Fruit fly (Drosophila melanogaster): ENCODE measurements around the gene Adk2.

The Adk2 gene

DNA sequence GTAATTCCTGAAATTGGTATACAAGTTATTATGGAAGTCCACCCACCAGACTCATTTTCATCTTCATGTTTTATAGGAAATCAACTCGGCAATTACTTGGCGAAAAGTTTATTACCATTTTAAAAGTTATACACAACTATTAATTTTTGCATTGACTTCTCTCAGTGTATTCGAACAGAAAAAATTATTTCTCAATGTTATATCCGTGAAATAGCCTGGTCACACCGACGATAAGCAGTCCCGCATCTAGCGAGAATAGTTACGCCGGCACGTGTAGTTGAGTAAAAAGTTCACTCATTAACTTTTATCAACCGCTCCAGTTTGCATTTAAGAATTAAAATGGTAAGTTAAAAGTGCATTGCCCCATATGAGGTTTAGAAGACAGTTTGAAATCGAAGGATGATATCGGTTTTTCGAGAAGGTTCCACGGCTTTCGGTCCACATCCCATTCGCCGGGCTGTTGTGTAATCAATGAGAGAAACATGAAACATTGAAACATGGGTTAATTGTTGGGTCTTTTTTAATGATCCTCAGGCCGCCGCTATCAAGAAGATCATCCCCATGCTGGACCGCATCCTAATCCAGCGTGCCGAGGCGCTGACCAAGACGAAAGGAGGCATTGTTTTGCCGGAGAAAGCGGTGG is 6.5 kb downstream of the Adk2 start, which contains the start of gene CG11267 (continued):
- peak; percentile 59 for TF ChIP-seq CG10565 (GFP tag; optimal IDR thresholded peaks at IDR 0.05)
- TF ChIP-seq fd96Cb (tag; optimal IDR thresholded peaks at IDR 0.05) = peak; percentile 85
- peak; percentile 68 for TF ChIP-seq CG6765 (GFP tag; optimal IDR thresholded peaks at IDR 0.05)
- peak; percentile 79 for TF ChIP-seq CG14667 (GFP tag; IDR thresholded peaks at IDR 0.05)
- TF ChIP-seq CG11456 (GFP tag; IDR thresholded peaks at IDR 0.05) = peak; percentile 92
- peak; percentile 43 for TF ChIP-seq CTCF (GFP tag; optimal IDR thresholded peaks at IDR 0.05)
- no peak for TF ChIP-seq fru (optimal IDR thresholded peaks at IDR 0.05)
- peak; percentile 67 to 83 for TF ChIP-seq Hr51 (GFP tag; optimal IDR thresholded peaks at IDR 0.05)
- peak; percentile 93 for TF ChIP-seq esg (GFP tag; conservative IDR thresholded peaks at IDR 0.05)
- TF ChIP-seq CG15601 (tag; optimal IDR thresholded peaks at IDR 0.05) = peak; percentile 63
- no peak for TF ChIP-seq knrl (GFP tag; IDR thresholded peaks at IDR 0.05; ENCODE audit: partially characterized antibody)
- TF ChIP-seq CG1832 (GFP tag; optimal IDR thresholded peaks at IDR 0.05) = no peak
- TF ChIP-seq dm (GFP tag; optimal IDR thresholded peaks at IDR 0.05) = peak; percentile 43
- peak; percentile 85 for TF ChIP-seq CG17361 (GFP tag; IDR thresholded peaks at IDR 0.05)
- peak; percentile 70 for TF ChIP-seq Bteb2 (GFP tag; optimal IDR thresholded peaks at IDR 0.05)
- peak; percentile 56 for TF ChIP-seq salm (tag; optimal IDR thresholded peaks at IDR 0.05)
- TF ChIP-seq bigmax (GFP tag; optimal IDR thresholded peaks at IDR 0.05) = no peak
- peak; percentile 86 for TF ChIP-seq CG10654 (GFP tag; optimal IDR thresholded peaks at IDR 0.05)
- TF ChIP-seq CG5245 (GFP tag; optimal IDR thresholded peaks at IDR 0.05) = peak; percentile 77
- TF ChIP-seq pb (GFP tag; optimal IDR thresholded peaks at IDR 0.05) = peak; percentile 58
- peak; percentile 38 for TF ChIP-seq Sry-β (GFP tag; optimal IDR thresholded peaks at IDR 0.05)
- peak; percentile 56 for TF ChIP-seq fd3F (GFP tag; optimal IDR thresholded peaks at IDR 0.05)
- TF ChIP-seq ac (GFP tag; optimal IDR thresholded peaks at IDR 0.05) = no peak
- peak; percentile 47 for TF ChIP-seq p53 (GFP tag; optimal IDR thresholded peaks at IDR 0.05)
- peak; percentile 72 for TF ChIP-seq CG15011 (GFP tag; optimal IDR thresholded peaks at IDR 0.05)
- no peak for TF ChIP-seq Neu2 (GFP tag; optimal IDR thresholded peaks at IDR 0.05; ENCODE audit: borderline replicate concordance)
- no peak for TF ChIP-seq inv (GFP tag; IDR thresholded peaks at IDR 0.05; ENCODE audit: partially characterized antibody)
- TF ChIP-seq hkb (optimal IDR thresholded peaks at IDR 0.05) = no peak
- peak; percentile 94 for TF ChIP-seq hkb (GFP tag; IDR thresholded peaks at IDR 0.05)
- no peak for TF ChIP-seq Doc2 (GFP tag; IDR thresholded peaks at IDR 0.05)
- TF ChIP-seq CG17328 (GFP tag; IDR thresholded peaks at IDR 0.05) = peak; percentile 86
- peak; percentile 95 for TF ChIP-seq CG14014 (GFP tag; IDR thresholded peaks at IDR 0.05)
- TF ChIP-seq Nf-YB (GFP tag; optimal IDR thresholded peaks at IDR 0.05) = peak; percentile 52
- peak; percentile 84 for TF ChIP-seq onecut (GFP tag; IDR thresholded peaks at IDR 0.05)
- TF ChIP-seq CG17829 (tag; optimal IDR thresholded peaks at IDR 0.05) = peak; percentile 75
- TF ChIP-seq Pdp1 (GFP tag; optimal IDR thresholded peaks at IDR 0.05) = peak; percentile 77 to 99
- peak; percentile 80 for TF ChIP-seq bab2 (GFP tag; optimal IDR thresholded peaks at IDR 0.05)
- peak; percentile 81 for TF ChIP-seq PHDP (tag; optimal IDR thresholded peaks at IDR 0.05)
- peak; percentile 29; the same call in 1 of the 2 replicates for TF ChIP-seq Dip2 (GFP tag; IDR thresholded peaks at IDR 0.05)
- TF ChIP-seq CG14965 (GFP tag; optimal IDR thresholded peaks at IDR 0.05; ENCODE audit: borderline replicate concordance) = no peak
- peak; percentile 85 for TF ChIP-seq CG12104 (GFP tag; optimal IDR thresholded peaks at IDR 0.05)
- peak; percentile 27; the same call in 1 of the 3 replicates for TF ChIP-seq HLH4C (GFP tag; IDR thresholded peaks at IDR 0.05; ENCODE audit: partially characterized antibody)
- peak; percentile 73 for TF ChIP-seq ems (GFP tag; optimal IDR thresholded peaks at IDR 0.05)
- peak; percentile 88 for TF ChIP-seq tap (tag; optimal IDR thresholded peaks at IDR 0.05)
- peak; percentile 82 for TF ChIP-seq CG15269 (tag; optimal IDR thresholded peaks at IDR 0.05)
- peak; percentile 94 for TF ChIP-seq stc (GFP tag; IDR thresholded peaks at IDR 0.05)
- no peak for TF ChIP-seq usp (GFP tag; optimal IDR thresholded peaks at IDR 0.05)
- TF ChIP-seq sisA (GFP tag; IDR thresholded peaks at IDR 0.05) = peak; percentile 93
- TF ChIP-seq scrt (GFP tag; optimal IDR thresholded peaks at IDR 0.05) = peak; percentile 81
- TF ChIP-seq CG33213 (GFP tag; optimal IDR thresholded peaks at IDR 0.05) = peak; percentile 75
- no peak for TF ChIP-seq CG12236 (GFP tag; optimal IDR thresholded peaks at IDR 0.05)
